Worm (Caenorhabditis elegans) whole organism, early embryonic: ENCODE measurements around the gene mars-1.

Source experiments
- ama-1 ChIP-seq: fragments of 150-350 bp; optimal IDR thresholded peaks from 2 replicates; lab custom pipeline; 2014
- ceh-36 ChIP-seq: sonication (generic microtip); optimal IDR thresholded peaks from 2 replicates; lab custom pipeline; 2016; ENCODE audit warnings: missing genetic modification characterization, inconsistent platforms, missing compliant biosample characterization
- ets-7 ChIP-seq: sonication (generic microtip); optimal IDR thresholded peaks from 2 replicates; lab custom pipeline; 2016; ENCODE audit warnings: missing genotype, missing genetic modification characterization, missing compliant biosample characterization
- sea-1 ChIP-seq: fragments of 200-800 bp; sonication (Bioruptor generic); conservative IDR thresholded peaks from 2 replicates; pipeline ENCODE4 v1.3.6; 2022; ENCODE audit warnings: missing genetic modification characterization, missing compliant biosample characterization
- tbx-11 ChIP-seq: fragments of 200-800 bp; sonication (Bioruptor generic); IDR thresholded peaks from 2 replicates; pipeline ENCODE4 v1.3.6; 2022; ENCODE audit warnings: missing genetic modification characterization, missing compliant biosample characterization
- tra-4 ChIP-seq: sonication (generic microtip); optimal IDR thresholded peaks from 2 replicates; lab custom pipeline; 2017; ENCODE audit warnings: missing genetic modification characterization, missing compliant biosample characterization

ce11 chrIV:11602498-11603068 lies 32.7 kb downstream of the mars-1 start, which contains the start of gene rps-11:
- TF ChIP-seq ceh-36 (tag; lab: Kevin White, UChicago), result no peak
- TF ChIP-seq ets-7 (tag; lab: Kevin White, UChicago), result no peak
- no peak for TF ChIP-seq sea-1
- no peak for TF ChIP-seq ama-1 (lab: Kevin White, UChicago)
- TF ChIP-seq tra-4 (tag; lab: Kevin White, UChicago), result no peak
- TF ChIP-seq tbx-11 (GFP tag; lab: Robert Waterston, UW), result no peak
